Fruit fly (Drosophila melanogaster): ENCODE results near the gene Atg4b.

Atg4b gene

dm6 chr3R:15371833-15372232 is 15.1 kb upstream of the Atg4b start, which contains the start of the genes Ccm3 and CG6136 (continued):
- no peak for TF ChIP-seq cwo (GFP tag; optimal IDR thresholded peaks at IDR 0.05)
- no peak for TF ChIP-seq grn (GFP tag; optimal IDR thresholded peaks at IDR 0.05)
- peak; percentile 43 for TF ChIP-seq Xbp1 (GFP tag; optimal IDR thresholded peaks at IDR 0.05)
- peak; percentile 20 for TF ChIP-seq Dad (GFP tag; optimal IDR thresholded peaks at IDR 0.05)
- peak; percentile 11; the same call in 1 of the 2 replicates for TF ChIP-seq ranshi (GFP tag; IDR thresholded peaks at IDR 0.05)
- TF ChIP-seq CG8359 (GFP tag; optimal IDR thresholded peaks at IDR 0.05; ENCODE audit: borderline replicate concordance) = no peak
- TF ChIP-seq CG17328 (GFP tag; IDR thresholded peaks at IDR 0.05) = peak; percentile 46
- TF ChIP-seq Eip74EF (GFP tag; optimal IDR thresholded peaks at IDR 0.05) = no peak
- no peak for TF ChIP-seq ems (GFP tag; optimal IDR thresholded peaks at IDR 0.05)
- TF ChIP-seq Elba2 (GFP tag; optimal IDR thresholded peaks at IDR 0.05) = peak; percentile 35
- TF ChIP-seq CG11695 (GFP tag; IDR thresholded peaks at IDR 0.05) = 0 out of 3 replicates have a peak, but pooled peaks have one; percentile 23
- no peak for TF ChIP-seq CG18011 (GFP tag; optimal IDR thresholded peaks at IDR 0.05)
- peak; percentile 31 for TF ChIP-seq eyg (GFP tag; optimal IDR thresholded peaks at IDR 0.05)
- TF ChIP-seq bcd (GFP tag; optimal IDR thresholded peaks at IDR 0.05) = peak; percentile 28
- no peak for TF ChIP-seq tll (GFP tag; optimal IDR thresholded peaks at IDR 0.05)
- peak; percentile 46 for TF ChIP-seq CG4282 (GFP tag; optimal IDR thresholded peaks at IDR 0.05)
- no peak for TF ChIP-seq GATAe (GFP tag; conservative IDR thresholded peaks at IDR 0.05)
- peak; percentile 95 for TF ChIP-seq CG13287 (GFP tag; IDR thresholded peaks at IDR 0.05; ENCODE audit: partially characterized antibody)
- TF ChIP-seq chinmo (GFP tag; IDR thresholded peaks at IDR 0.05; ENCODE audit: partially characterized antibody) = peak; percentile 88; the same call in 3 of the 4 replicates
- peak; percentile 95 for TF ChIP-seq ato (GFP tag; IDR thresholded peaks at IDR 0.05; ENCODE audit: partially characterized antibody)
- peak; percentile 33 for TF ChIP-seq CG4854 (GFP tag; optimal IDR thresholded peaks at IDR 0.05)
- no peak for TF ChIP-seq CG1832 (GFP tag; optimal IDR thresholded peaks at IDR 0.05)
- no peak for TF ChIP-seq CG43689 (GFP tag; IDR thresholded peaks at IDR 0.05)
- TF ChIP-seq CG10366 (GFP tag; IDR thresholded peaks at IDR 0.05) = peak; percentile 23; the same call in 1 of the 2 replicates
- no peak for TF ChIP-seq pnt (GFP tag; optimal IDR thresholded peaks at IDR 0.05)
- no peak for TF ChIP-seq cato (GFP tag; optimal IDR thresholded peaks at IDR 0.05; ENCODE audit: borderline replicate concordance)
- TF ChIP-seq scrt (GFP tag; optimal IDR thresholded peaks at IDR 0.05) = no peak
- TF ChIP-seq stc (GFP tag; IDR thresholded peaks at IDR 0.05) = no peak
- TF ChIP-seq Jarid2 (GFP tag; optimal IDR thresholded peaks at IDR 0.05) = no peak
- TF ChIP-seq Usf (GFP tag; optimal IDR thresholded peaks at IDR 0.05) = no peak
- no peak for TF ChIP-seq CG7745 (tag; optimal IDR thresholded peaks at IDR 0.05)
- peak; percentile 81 for TF ChIP-seq inv (GFP tag; IDR thresholded peaks at IDR 0.05; ENCODE audit: partially characterized antibody)
- no peak for TF ChIP-seq D (optimal IDR thresholded peaks at IDR 0.05)
- TF ChIP-seq D (GFP tag; optimal IDR thresholded peaks at IDR 0.05) = no peak
- peak; percentile 39 for TF ChIP-seq CG13296 (GFP tag; optimal IDR thresholded peaks at IDR 0.05)
- TF ChIP-seq Stat92E (GFP tag; optimal IDR thresholded peaks at IDR 0.05) = no peak
- peak; percentile 48 for TF ChIP-seq CG10147 (GFP tag; optimal IDR thresholded peaks at IDR 0.05)
- TF ChIP-seq CG17385 (GFP tag; optimal IDR thresholded peaks at IDR 0.05) = peak; percentile 41
- no peak for TF ChIP-seq esg (GFP tag; conservative IDR thresholded peaks at IDR 0.05)
- TF ChIP-seq mam (GFP tag; optimal IDR thresholded peaks at IDR 0.05) = peak; percentile 30
- no peak for TF ChIP-seq CG12744 (GFP tag; optimal IDR thresholded peaks at IDR 0.05)
- TF ChIP-seq dati (GFP tag; IDR thresholded peaks at IDR 0.05) = no peak
- TF ChIP-seq CG32772 (GFP tag; IDR thresholded peaks at IDR 0.05) = no peak
- no peak for TF ChIP-seq gfzf (GFP tag; optimal IDR thresholded peaks at IDR 0.05)
- TF ChIP-seq jigr1 (GFP tag; IDR thresholded peaks at IDR 0.05) = no peak
- peak; percentile 76 for TF ChIP-seq Ets97D (GFP tag; optimal IDR thresholded peaks at IDR 0.05)
- no peak for TF ChIP-seq emc (GFP tag; optimal IDR thresholded peaks at IDR 0.05)
- TF ChIP-seq Hr51 (GFP tag; optimal IDR thresholded peaks at IDR 0.05) = peak in 1 of 2 experiments; percentile 23
- peak; percentile 88 for TF ChIP-seq nerfin-2 (GFP tag; IDR thresholded peaks at IDR 0.05; ENCODE audit: partially characterized antibody)
